Worm (Caenorhabditis elegans) whole organism, L2 larva: Measurements from ENCODE around the gene dkc-1.
A peak's percentile ranks its signal among the peaks of the same experiment; 100 is the strongest.

Source experiments
- ama-1 ChIP-seq: fragments of 150-350 bp; optimal IDR thresholded peaks from 2 replicates; lab custom pipeline; 2018; ENCODE audit warnings: inconsistent platforms
- crh-2 ChIP-seq: sonication (generic microtip); optimal IDR thresholded peaks from 2 replicates; lab custom pipeline; 2017; ENCODE audit warnings: missing biosample characterization, missing genetic modification characterization
- elt-1 ChIP-seq: fragments of 150-350 bp; optimal IDR thresholded peaks from 2 replicates; lab custom pipeline; 2014; ENCODE audit warnings: missing biosample characterization, missing genetic modification characterization
- mab-5 ChIP-seq: fragments of 150-350 bp; optimal IDR thresholded peaks from 2 replicates; lab custom pipeline; 2014; ENCODE audit warnings: missing biosample characterization, missing genetic modification characterization
- nhr-12 ChIP-seq: fragments of 150-350 bp; optimal IDR thresholded peaks from 2 replicates; lab custom pipeline; 2014; ENCODE audit warnings: missing biosample characterization, missing genetic modification characterization
- nhr-23 ChIP-seq: fragments of 150-350 bp; optimal IDR thresholded peaks from 2 replicates; lab custom pipeline; 2014; ENCODE audit warnings: missing biosample characterization, missing genetic modification reagents, missing genetic modification characterization
- nhr-237 ChIP-seq: fragments of 150-350 bp; optimal IDR thresholded peaks from 2 replicates; lab custom pipeline; 2014; ENCODE audit warnings: missing biosample characterization, missing genetic modification characterization
- skn-1 ChIP-seq: sonication (generic microtip); optimal IDR thresholded peaks from 2 replicates; lab custom pipeline; 2017; ENCODE audit warnings: missing biosample characterization, missing genetic modification characterization
- sma-3 ChIP-seq: sonication (generic microtip); optimal IDR thresholded peaks from 2 replicates; lab custom pipeline; 2016; ENCODE audit warnings: missing genetic modification reagents, missing genetic modification characterization, missing compliant biosample characterization
- sma-9 ChIP-seq, 2 experiments: fragments of 150-350 bp in 1 of 2; sonication (generic microtip) in 1 of 2; optimal IDR thresholded peaks; 2 replicates each; lab custom pipeline; 2014 to 2016; ENCODE audit warnings: missing genetic modification characterization in 2 of 2, mild to moderate bottlenecking in 1 of 2, missing biosample characterization in 1 of 2, missing compliant biosample characterization in 1 of 2, missing genetic modification reagents in 1 of 2, moderate library complexity in 1 of 2
- snpc-4 ChIP-seq: fragments of 150-350 bp; optimal IDR thresholded peaks from 2 replicates; lab custom pipeline; 2014; ENCODE audit warnings: missing biosample characterization, missing genetic modification characterization
- zag-1 ChIP-seq: fragments of 150-350 bp; optimal IDR thresholded peaks from 2 replicates; lab custom pipeline; 2014; ENCODE audit warnings: missing biosample characterization, missing genetic modification characterization

DNA sequence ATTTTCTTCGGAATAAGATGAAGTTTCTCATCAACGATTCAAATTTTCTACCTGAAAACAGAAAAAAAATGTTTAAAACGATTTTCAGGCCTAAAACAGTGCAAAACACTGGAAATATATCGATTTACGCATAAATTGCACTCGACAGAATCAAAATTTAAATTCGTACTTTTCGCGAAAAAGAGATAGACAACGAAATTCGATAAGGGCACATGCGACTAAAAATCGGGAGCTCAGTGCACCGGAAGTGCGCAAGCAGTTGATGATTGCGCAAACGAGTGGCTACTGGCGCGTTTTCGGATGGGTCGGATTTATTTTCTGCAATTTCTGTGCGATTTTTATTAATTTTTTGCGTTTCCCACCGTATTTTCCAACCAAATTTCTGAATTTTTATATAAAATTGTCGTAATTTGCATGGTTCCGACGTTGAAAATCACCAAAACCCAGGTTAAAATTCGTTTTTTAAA, 41.2 kb upstream of the dkc-1 start, which contains the start of the genes Y39A1A.21 and Y39A1A.22:
- TF ChIP-seq mab-5 (tag; lab: Kevin White, UChicago) (peak; percentile 59), crh-2 (peak; percentile 80), ama-1 (lab: Kevin White, UChicago) (no peak), nhr-23 (tag; lab: Kevin White, UChicago) (no peak), elt-1 (tag; lab: Kevin White, UChicago) (no peak), sma-3 (GFP tag; lab: Kevin White, UChicago) (peak; percentile 71), skn-1 (tag; lab: Kevin White, UChicago) (no peak), zag-1 (tag; lab: Kevin White, UChicago) (peak; percentile 34), snpc-4 (tag; lab: Kevin White, UChicago) (no peak), nhr-237 (tag; lab: Kevin White, UChicago) (no peak), sma-9 (GFP tag; optimal IDR thresholded peaks at IDR 0.05; lab: Kevin White, UChicago) (no peak), sma-9 (tag; optimal IDR thresholded peaks at IDR 0.05; lab: Kevin White, UChicago) (no peak), nhr-12 (tag; lab: Kevin White, UChicago) (no peak)
